Fruit fly (Drosophila melanogaster) whole organism, embryonic: Measurements from ENCODE around the gene CG43052.

Source experiments
- Atf6 ChIP-seq: fragments of 200-800 bp; sonication (Bioruptor generic); IDR thresholded peaks from 2 replicates; pipeline ENCODE4 v1.3.6; 2022; ENCODE audit warnings: missing biosample characterization, missing genetic modification characterization
- Blimp-1 ChIP-seq: fragments of 200-800 bp; sonication (Bioruptor generic); optimal IDR thresholded peaks from 3 replicates; lab custom pipeline; 2018; ENCODE audit warnings: missing biosample characterization, missing genetic modification characterization, mild to moderate bottlenecking, moderate library complexity, missing genetic modification reagents
- CG10321 ChIP-seq: fragments of 200-800 bp; sonication (Bioruptor generic); IDR thresholded peaks from 2 replicates; pipeline ENCODE4 v1.3.6; 2022; ENCODE audit warnings: missing biosample characterization, missing genetic modification characterization
- CG10565 ChIP-seq: fragments of 200-800 bp; sonication (Bioruptor generic); optimal IDR thresholded peaks from 3 replicates; lab custom pipeline; 2016; ENCODE audit warnings: missing biosample characterization, mild to moderate bottlenecking, missing genetic modification characterization
- CG11504 ChIP-seq: fragments of 200-800 bp; sonication (Bioruptor generic); optimal IDR thresholded peaks from 3 replicates; lab custom pipeline; 2019; ENCODE audit warnings: missing biosample characterization, mild to moderate bottlenecking, missing genetic modification characterization, moderate library complexity
- CG11560 ChIP-seq: fragments of 200-800 bp; sonication (Bioruptor generic); IDR thresholded peaks from 3 replicates; pipeline ENCODE4 v1.3.6; 2022; ENCODE audit warnings: missing biosample characterization, missing genetic modification characterization
- CG14441 ChIP-seq: fragments of 200-800 bp; sonication (Bioruptor generic); IDR thresholded peaks from 2 replicates; pipeline ENCODE4 v1.3.6; 2022; ENCODE audit warnings: missing biosample characterization, missing genetic modification characterization
- CG14667 ChIP-seq: fragments of 200-800 bp; sonication (Bioruptor generic); IDR thresholded peaks from 2 replicates; pipeline ENCODE4 v1.3.6; 2022; ENCODE audit warnings: missing biosample characterization, missing genetic modification characterization
- CG15696 ChIP-seq: fragments of 200-800 bp; sonication (Bioruptor generic); optimal IDR thresholded peaks from 2 replicates; lab custom pipeline; 2019; ENCODE audit warnings: missing biosample characterization, mild to moderate bottlenecking, missing genetic modification characterization, moderate library complexity
- CG17328 ChIP-seq: fragments of 200-800 bp; sonication (Bioruptor generic); IDR thresholded peaks from 2 replicates; pipeline ENCODE4 v1.3.6; 2022; ENCODE audit warnings: missing biosample characterization, missing genetic modification characterization
- CG17385 ChIP-seq: fragments of 200-800 bp; sonication (Bioruptor generic); optimal IDR thresholded peaks from 3 replicates; lab custom pipeline; 2018; ENCODE audit warnings: missing biosample characterization, mild to moderate bottlenecking, missing genetic modification characterization
- CG1832 ChIP-seq: fragments of 200-800 bp; sonication (Bioruptor generic); optimal IDR thresholded peaks from 2 replicates; lab custom pipeline; 2017; ENCODE audit warnings: missing biosample characterization, mild to moderate bottlenecking, missing genetic modification characterization, inconsistent platforms
- CG3065 ChIP-seq: fragments of 200-800 bp; sonication (Bioruptor generic); optimal IDR thresholded peaks from 2 replicates; lab custom pipeline; 2016; ENCODE audit warnings: missing biosample characterization, missing genetic modification characterization
- CG34224 ChIP-seq: fragments of 200-800 bp; sonication (Bioruptor generic); IDR thresholded peaks from 3 replicates; pipeline ENCODE4 v1.3.6; 2022; ENCODE audit warnings: missing biosample characterization, missing genetic modification characterization; ENCODE audit not compliant: partially characterized antibody
- CG3847 ChIP-seq: fragments of 200-800 bp; sonication (Bioruptor generic); IDR thresholded peaks from 2 replicates; pipeline ENCODE4 v1.3.6; 2022; ENCODE audit warnings: missing biosample characterization, missing genetic modification characterization
- CG6175 ChIP-seq: fragments of 200-800 bp; sonication (Bioruptor generic); IDR thresholded peaks from 3 replicates; pipeline ENCODE4 v1.3.6; 2022; ENCODE audit warnings: missing biosample characterization, missing genetic modification characterization
- CG6689 ChIP-seq: fragments of 200-800 bp; sonication (Bioruptor generic); IDR thresholded peaks from 2 replicates; pipeline ENCODE4 v1.3.6; 2022; ENCODE audit warnings: missing biosample characterization, missing genetic modification characterization
- CG7928 ChIP-seq: fragments of 200-800 bp; sonication (Bioruptor generic); optimal IDR thresholded peaks from 2 replicates; lab custom pipeline; 2017; ENCODE audit warnings: missing biosample characterization, mild to moderate bottlenecking, missing genetic modification characterization
- CG8388 ChIP-seq: fragments of 200-800 bp; sonication (Bioruptor generic); optimal IDR thresholded peaks from 2 replicates; lab custom pipeline; 2019; ENCODE audit warnings: missing biosample characterization, mild to moderate bottlenecking, missing genetic modification characterization, moderate library complexity
- Dbx ChIP-seq: fragments of 200-800 bp; sonication (Bioruptor generic); IDR thresholded peaks from 3 replicates; pipeline ENCODE4 v1.3.6; 2022; ENCODE audit warnings: missing biosample characterization, missing genetic modification characterization
- Drgx ChIP-seq: fragments of 200-800 bp; sonication (Bioruptor generic); IDR thresholded peaks from 2 replicates; pipeline ENCODE4 v1.3.6; 2022; ENCODE audit warnings: missing biosample characterization, missing genetic modification characterization
- Fer3 ChIP-seq: fragments of 200-800 bp; sonication (Bioruptor generic); optimal IDR thresholded peaks from 2 replicates; lab custom pipeline; 2018; ENCODE audit warnings: missing biosample characterization, mild to moderate bottlenecking, missing genetic modification characterization, moderate library complexity
- HLH3B ChIP-seq: fragments of 200-800 bp; sonication (Bioruptor generic); IDR thresholded peaks from 2 replicates; pipeline ENCODE4 v1.3.6; 2022; ENCODE audit warnings: missing biosample characterization, missing genetic modification characterization
- HLHmδ ChIP-seq: fragments of 200-800 bp; sonication (Bioruptor generic); optimal IDR thresholded peaks from 2 replicates; lab custom pipeline; 2018; ENCODE audit warnings: missing biosample characterization, mild to moderate bottlenecking, missing genetic modification characterization, moderate library complexity
- Hr3 ChIP-seq: fragments of 200-800 bp; sonication (Bioruptor generic); optimal IDR thresholded peaks from 3 replicates; lab custom pipeline; 2016; ENCODE audit warnings: missing biosample characterization, missing genetic modification characterization
- MTF-1 ChIP-seq: fragments of 200-800 bp; sonication (Bioruptor generic); optimal IDR thresholded peaks from 2 replicates; lab custom pipeline; 2018; ENCODE audit warnings: missing biosample characterization, mild to moderate bottlenecking, missing genetic modification characterization, borderline replicate concordance
- Max ChIP-seq: fragments of 200-800 bp; sonication (Bioruptor generic); optimal IDR thresholded peaks from 2 replicates; lab custom pipeline; 2016; ENCODE audit warnings: missing biosample characterization, mild to moderate bottlenecking, missing genetic modification characterization
- Ssrp ChIP-seq: fragments of 200-800 bp; sonication (Bioruptor generic); optimal IDR thresholded peaks from 2 replicates; lab custom pipeline; 2018; ENCODE audit warnings: missing biosample characterization, mild to moderate bottlenecking, missing genetic modification characterization, moderate library complexity
- Tbp ChIP-seq: fragments of >200 bp; optimal IDR thresholded peaks from 2 replicates; lab custom pipeline; 2018; ENCODE audit warnings: missing biosample characterization, missing genetic modification characterization
- YL-1 ChIP-seq: fragments of 200-800 bp; sonication (Bioruptor generic); optimal IDR thresholded peaks from 3 replicates; lab custom pipeline; 2017; ENCODE audit warnings: missing biosample characterization, mild to moderate bottlenecking, missing genetic modification characterization
- ara ChIP-seq: fragments of 200-800 bp; sonication (Bioruptor generic); IDR thresholded peaks from 2 replicates; pipeline ENCODE4 v1.3.6; 2022; ENCODE audit warnings: missing biosample characterization, missing genetic modification characterization
- ase ChIP-seq: fragments of 200-800 bp; sonication (Bioruptor generic); IDR thresholded peaks from 3 replicates; pipeline ENCODE4 v1.3.6; 2022; ENCODE audit warnings: missing biosample characterization, missing genetic modification characterization
- bcd ChIP-seq: fragments of 200-800 bp; sonication (Bioruptor generic); optimal IDR thresholded peaks from 2 replicates; lab custom pipeline; 2017; ENCODE audit warnings: missing biosample characterization, mild to moderate bottlenecking, missing genetic modification characterization
- caup ChIP-seq: fragments of 200-800 bp; sonication (Bioruptor generic); optimal IDR thresholded peaks from 3 replicates; lab custom pipeline; 2017; ENCODE audit warnings: missing biosample characterization, mild to moderate bottlenecking, missing genetic modification characterization, moderate library complexity; ENCODE audit not compliant: severe bottlenecking
- chif ChIP-seq, 2 experiments: fragments of 200-800 bp; sonication (Bioruptor generic); optimal IDR thresholded peaks; 3 replicates each; lab custom pipeline; 2016; ENCODE audit warnings: missing biosample characterization in 2 of 2, missing genetic modification characterization in 2 of 2
- crp ChIP-seq, 2 experiments: fragments of 200-800 bp; sonication (Bioruptor generic); optimal IDR thresholded peaks; 2 replicates in 1 of 2; 3 replicates in 1 of 2; lab custom pipeline; 2017; ENCODE audit warnings: missing biosample characterization in 2 of 2, missing genetic modification characterization in 2 of 2, mild to moderate bottlenecking in 1 of 2, moderate library complexity in 1 of 2
- eyg ChIP-seq: fragments of 200-800 bp; sonication (Bioruptor generic); optimal IDR thresholded peaks from 3 replicates; lab custom pipeline; 2016; ENCODE audit warnings: missing biosample characterization, missing genetic modification characterization
- hkb ChIP-seq, 2 experiments: fragments of 200-800 bp in 1 of 2; fragments of >200 bp in 1 of 2; sonication (Bioruptor generic) in 1 of 2; IDR thresholded peaks in 1 of 2; optimal IDR thresholded peaks in 1 of 2; 2 replicates each; pipeline versions ENCODE4 v1.3.6 to Lab custom; 2017 to 2022; ENCODE audit warnings: missing biosample characterization in 1 of 2, missing genetic modification characterization in 1 of 2
- knrl ChIP-seq: fragments of 200-800 bp; sonication (Bioruptor generic); IDR thresholded peaks from 3 replicates; pipeline ENCODE4 v1.3.6; 2022; ENCODE audit warnings: missing biosample characterization, missing genetic modification characterization; ENCODE audit not compliant: partially characterized antibody
- nau ChIP-seq: fragments of 200-800 bp; sonication (Bioruptor generic); optimal IDR thresholded peaks from 3 replicates; lab custom pipeline; 2017; ENCODE audit warnings: missing biosample characterization, mild to moderate bottlenecking, missing genetic modification characterization, missing genetic modification reagents
- p53 ChIP-seq: fragments of 200-800 bp; sonication (Bioruptor generic); optimal IDR thresholded peaks from 2 replicates; lab custom pipeline; 2016; ENCODE audit warnings: missing biosample characterization, missing genetic modification characterization
- slp2 ChIP-seq: fragments of 200-800 bp; sonication (Bioruptor generic); optimal IDR thresholded peaks from 2 replicates; lab custom pipeline; 2016; ENCODE audit warnings: missing biosample characterization, missing genetic modification characterization
- stc ChIP-seq: fragments of 200-800 bp; sonication (Bioruptor generic); IDR thresholded peaks from 2 replicates; pipeline ENCODE4 v1.3.6; 2022; ENCODE audit warnings: missing biosample characterization, missing genetic modification characterization
- tio ChIP-seq: fragments of 200-800 bp; sonication (Bioruptor generic); optimal IDR thresholded peaks from 2 replicates; lab custom pipeline; 2017; ENCODE audit warnings: missing biosample characterization, missing genetic modification characterization, inconsistent platforms
- toy ChIP-seq: fragments of 200-800 bp; sonication (Bioruptor generic); IDR thresholded peaks from 2 replicates; pipeline ENCODE4 v1.3.6; 2022; ENCODE audit warnings: missing biosample characterization, missing genetic modification characterization
- vnd ChIP-seq: fragments of 200-800 bp; sonication (Bioruptor generic); IDR thresholded peaks from 3 replicates; pipeline ENCODE4 v1.3.6; 2022; ENCODE audit warnings: missing biosample characterization, missing genetic modification characterization; ENCODE audit not compliant: partially characterized antibody
- yki ChIP-seq: fragments of >200 bp; optimal IDR thresholded peaks from 3 replicates; lab custom pipeline; 2018
- z ChIP-seq: fragments of 200-800 bp; sonication (Bioruptor generic); IDR thresholded peaks from 3 replicates; pipeline ENCODE4 v1.3.6; 2022; ENCODE audit warnings: missing biosample characterization, missing genetic modification characterization

Gene CG43052

dm6 chr2L:14355033-14355851 is 3.4 kb downstream of the CG43052 start, which contains the start of gene Rab14 (continued):
- TF ChIP-seq hkb (optimal IDR thresholded peaks at IDR 0.05; lab: Kevin White, UChicago), result no peak
- TF ChIP-seq hkb (GFP tag; IDR thresholded peaks at IDR 0.05; lab: Robert Waterston, UW), result peak; percentile 89
- peak; percentile 87 for TF ChIP-seq CG11504 (tag; lab: Kevin White, UChicago)
- TF ChIP-seq CG10321, result peak; percentile 62
- TF ChIP-seq Atf6 (GFP tag; lab: Robert Waterston, UW), result peak; percentile 87
- TF ChIP-seq Tbp (GFP tag; lab: Kevin White, UChicago), result peak; percentile 86
- TF ChIP-seq CG1832 (GFP tag; lab: Kevin White, UChicago), result no peak
- peak; percentile 83; the same call in 1 of the 2 replicates for TF ChIP-seq stc (GFP tag; lab: Robert Waterston, UW)
- peak; percentile 31 for TF ChIP-seq slp2 (GFP tag; lab: Kevin White, UChicago)
- TF ChIP-seq CG3847, result peak; percentile 67
- TF ChIP-seq yki (lab: Kevin White, UChicago), result no peak
- peak; percentile 77 for TF ChIP-seq tio (GFP tag; lab: Kevin White, UChicago)
- TF ChIP-seq Blimp-1 (GFP tag; lab: Kevin White, UChicago), result peak; percentile 74
- peak; percentile 85 for TF ChIP-seq Drgx (GFP tag; lab: Robert Waterston, UW)
- TF ChIP-seq MTF-1 (GFP tag; lab: Kevin White, UChicago), result peak; percentile 67
- TF ChIP-seq CG6175 (GFP tag; lab: Robert Waterston, UW), result peak; percentile 35; the same call in 1 of the 3 replicates
- peak; percentile 86 for TF ChIP-seq CG17328
- TF ChIP-seq toy (GFP tag; lab: Robert Waterston, UW), result no peak
- no peak for TF ChIP-seq HLHmδ (GFP tag; lab: Kevin White, UChicago)
- peak; percentile 65 for TF ChIP-seq caup (GFP tag; lab: Kevin White, UChicago)
- peak; percentile 73 to 77 for TF ChIP-seq chif (GFP tag; optimal IDR thresholded peaks at IDR 0.05; lab: Kevin White, UChicago)
- TF ChIP-seq Fer3 (tag; lab: Kevin White, UChicago), result peak; percentile 85
- peak; percentile 63 for TF ChIP-seq CG14667 (GFP tag; lab: Robert Waterston, UW)
- TF ChIP-seq eyg (GFP tag; lab: Kevin White, UChicago), result no peak
- peak; percentile 83 for TF ChIP-seq knrl (GFP tag; lab: Robert Waterston, UW)
- peak; percentile 95 for TF ChIP-seq Max
- TF ChIP-seq CG8388 (GFP tag; lab: Kevin White, UChicago), result peak; percentile 78
- TF ChIP-seq HLH3B (GFP tag; lab: Robert Waterston, UW), result peak; percentile 72
- TF ChIP-seq CG11560 (tag; lab: Robert Waterston, UW), result no peak
- peak; percentile 72 for TF ChIP-seq Hr3 (GFP tag; lab: Kevin White, UChicago)
- TF ChIP-seq CG7928 (GFP tag; lab: Kevin White, UChicago), result peak; percentile 28
- peak; percentile 72 for TF ChIP-seq bcd (GFP tag; lab: Kevin White, UChicago)
- peak; percentile 84 for TF ChIP-seq vnd (GFP tag; lab: Robert Waterston, UW)
- TF ChIP-seq ara (GFP tag; lab: Robert Waterston, UW), result peak; percentile 53; the same call in 1 of the 2 replicates
- peak; percentile 97 for TF ChIP-seq YL-1
- TF ChIP-seq CG17385 (GFP tag; lab: Kevin White, UChicago), result peak; percentile 84
- peak; percentile 73 for TF ChIP-seq Ssrp (tag; lab: Kevin White, UChicago)
- TF ChIP-seq ase (GFP tag; lab: Robert Waterston, UW), result peak; percentile 85
- TF ChIP-seq CG6689 (GFP tag; lab: Robert Waterston, UW), result peak; percentile 78
- TF ChIP-seq CG15696, result peak; percentile 49
- TF ChIP-seq crp (GFP tag; optimal IDR thresholded peaks at IDR 0.05; lab: Kevin White, UChicago), result peak in 1 of 2 experiments; percentile 61
- TF ChIP-seq CG14441 (GFP tag; lab: Robert Waterston, UW), result peak; percentile 72
- no peak for TF ChIP-seq z (GFP tag; lab: Robert Waterston, UW)
- TF ChIP-seq p53, result peak; percentile 32
- TF ChIP-seq CG34224 (GFP tag; lab: Robert Waterston, UW), result peak; percentile 89
- peak; percentile 80 for TF ChIP-seq Dbx (GFP tag; lab: Robert Waterston, UW)
- peak; percentile 51 for TF ChIP-seq nau (GFP tag; lab: Kevin White, UChicago)
- no peak for TF ChIP-seq CG10565 (GFP tag; lab: Kevin White, UChicago)
- TF ChIP-seq CG3065 (GFP tag; lab: Kevin White, UChicago), result peak; percentile 38
